Fruit fly (Drosophila melanogaster) whole organism, embryonic: ENCODE results near the gene CG7611.

Experiments used
- Atf6 ChIP-seq: fragments of 200-800 bp; sonication (Bioruptor generic); IDR thresholded peaks from 2 replicates; pipeline ENCODE4 v1.3.6; 2022; ENCODE audit warnings: missing biosample characterization, missing genetic modification characterization
- B-H2 ChIP-seq: fragments of 200-800 bp; sonication (Bioruptor generic); optimal IDR thresholded peaks from 2 replicates; lab custom pipeline; 2018; ENCODE audit warnings: missing biosample characterization, mild to moderate bottlenecking, missing genetic modification characterization
- Bgb ChIP-seq: fragments of 200-800 bp; sonication (Bioruptor generic); IDR thresholded peaks from 2 replicates; pipeline ENCODE4 v1.3.6; 2022; ENCODE audit warnings: missing biosample characterization, missing genetic modification characterization; ENCODE audit not compliant: partially characterized antibody
- C15 ChIP-seq: fragments of 200-800 bp; sonication (Bioruptor generic); IDR thresholded peaks from 3 replicates; pipeline ENCODE4 v1.3.6; 2022; ENCODE audit warnings: missing biosample characterization, missing genetic modification characterization
- CG10209 ChIP-seq: fragments of 200-800 bp; sonication (Bioruptor generic); optimal IDR thresholded peaks from 3 replicates; lab custom pipeline; 2017; ENCODE audit warnings: missing biosample characterization, mild to moderate bottlenecking, missing genetic modification characterization, missing genetic modification reagents
- CG11560 ChIP-seq: fragments of 200-800 bp; sonication (Bioruptor generic); IDR thresholded peaks from 3 replicates; pipeline ENCODE4 v1.3.6; 2022; ENCODE audit warnings: missing biosample characterization, missing genetic modification characterization
- CG12299 ChIP-seq: fragments of 200-800 bp; sonication (Bioruptor generic); optimal IDR thresholded peaks from 2 replicates; lab custom pipeline; 2018; ENCODE audit warnings: missing biosample characterization, mild to moderate bottlenecking, missing genetic modification characterization
- CG13775 ChIP-seq: fragments of 200-800 bp; sonication (Bioruptor generic); optimal IDR thresholded peaks from 3 replicates; lab custom pipeline; 2017; ENCODE audit warnings: missing biosample characterization, mild to moderate bottlenecking, missing genetic modification characterization
- CG14050 ChIP-seq: fragments of 200-800 bp; sonication (Bioruptor generic); IDR thresholded peaks from 3 replicates; pipeline ENCODE4 v1.3.6; 2022; ENCODE audit warnings: missing biosample characterization, missing genetic modification characterization
- CG15479 ChIP-seq: fragments of 200-800 bp; sonication (Bioruptor generic); optimal IDR thresholded peaks from 3 replicates; lab custom pipeline; 2019; ENCODE audit warnings: missing biosample characterization, mild to moderate bottlenecking, missing genetic modification characterization, moderate library complexity
- CG15696 ChIP-seq: fragments of 200-800 bp; sonication (Bioruptor generic); optimal IDR thresholded peaks from 2 replicates; lab custom pipeline; 2019; ENCODE audit warnings: missing biosample characterization, mild to moderate bottlenecking, missing genetic modification characterization, moderate library complexity
- CG1792 ChIP-seq: fragments of 200-800 bp; sonication (Bioruptor generic); optimal IDR thresholded peaks from 2 replicates; lab custom pipeline; 2016; ENCODE audit warnings: missing biosample characterization, missing genetic modification characterization
- CG18011 ChIP-seq: fragments of 200-800 bp; sonication (Bioruptor generic); optimal IDR thresholded peaks from 2 replicates; lab custom pipeline; 2017; ENCODE audit warnings: missing biosample characterization, missing genetic modification characterization, mild to moderate bottlenecking, moderate library complexity, missing genotype
- CG18476 ChIP-seq: fragments of 200-800 bp; sonication (Bioruptor generic); optimal IDR thresholded peaks from 2 replicates; lab custom pipeline; 2016; ENCODE audit warnings: missing biosample characterization, mild to moderate bottlenecking, missing genetic modification characterization
- CG18619 ChIP-seq: fragments of 200-800 bp; sonication (Bioruptor generic); optimal IDR thresholded peaks from 3 replicates; lab custom pipeline; 2017; ENCODE audit warnings: missing biosample characterization, mild to moderate bottlenecking, missing genetic modification characterization
- CG2116 ChIP-seq: fragments of 200-800 bp; sonication (Bioruptor generic); optimal IDR thresholded peaks from 3 replicates; lab custom pipeline; 2018; ENCODE audit warnings: missing biosample characterization, mild to moderate bottlenecking, missing genetic modification characterization
- CG3726 ChIP-seq: fragments of 200-800 bp; sonication (Bioruptor generic); IDR thresholded peaks from 3 replicates; pipeline ENCODE4, ENCODE4 v1.3.6; 2022; ENCODE audit warnings: missing biosample characterization, missing genetic modification characterization
- CG42726 ChIP-seq: fragments of 200-800 bp; sonication (Bioruptor generic); IDR thresholded peaks from 2 replicates; pipeline ENCODE4 v1.3.6; 2022; ENCODE audit warnings: missing biosample characterization, missing genetic modification characterization; ENCODE audit not compliant: partially characterized antibody
- CG4707 ChIP-seq: fragments of 200-800 bp; sonication (Bioruptor generic); optimal IDR thresholded peaks from 2 replicates; lab custom pipeline; 2018; ENCODE audit warnings: missing biosample characterization, mild to moderate bottlenecking, missing genetic modification characterization, moderate library complexity
- CG6654 ChIP-seq: fragments of 200-800 bp; sonication (Bioruptor generic); optimal IDR thresholded peaks from 2 replicates; lab custom pipeline; 2017; ENCODE audit warnings: missing biosample characterization, mild to moderate bottlenecking, missing genetic modification characterization
- CG6683 ChIP-seq: fragments of 200-800 bp; sonication (Bioruptor generic); optimal IDR thresholded peaks from 2 replicates; lab custom pipeline; 2017; ENCODE audit warnings: missing biosample characterization, mild to moderate bottlenecking, missing genetic modification characterization, missing genetic modification reagents
- CG9727 ChIP-seq: fragments of 200-800 bp; sonication (Bioruptor generic); optimal IDR thresholded peaks from 3 replicates; lab custom pipeline; 2017; ENCODE audit warnings: missing biosample characterization, mild to moderate bottlenecking, missing genetic modification characterization
- Dbx ChIP-seq: fragments of 200-800 bp; sonication (Bioruptor generic); IDR thresholded peaks from 3 replicates; pipeline ENCODE4 v1.3.6; 2022; ENCODE audit warnings: missing biosample characterization, missing genetic modification characterization
- E2f2 ChIP-seq: fragments of 200-800 bp; sonication (Bioruptor generic); IDR thresholded peaks from 2 replicates; pipeline ENCODE4 v1.3.6; 2022; ENCODE audit warnings: missing biosample characterization, missing genetic modification characterization
- HLH3B ChIP-seq: fragments of 200-800 bp; sonication (Bioruptor generic); IDR thresholded peaks from 2 replicates; pipeline ENCODE4 v1.3.6; 2022; ENCODE audit warnings: missing biosample characterization, missing genetic modification characterization
- HLH4C ChIP-seq: fragments of 200-800 bp; sonication (Bioruptor generic); IDR thresholded peaks from 3 replicates; pipeline ENCODE4 v1.3.6; 2022; ENCODE audit warnings: missing biosample characterization, missing genetic modification characterization; ENCODE audit not compliant: partially characterized antibody
- Hr3 ChIP-seq: fragments of 200-800 bp; sonication (Bioruptor generic); optimal IDR thresholded peaks from 3 replicates; lab custom pipeline; 2016; ENCODE audit warnings: missing biosample characterization, missing genetic modification characterization
- Jarid2 ChIP-seq: fragments of 200-800 bp; sonication (Bioruptor generic); optimal IDR thresholded peaks from 3 replicates; lab custom pipeline; 2017; ENCODE audit warnings: mild to moderate bottlenecking, missing biosample characterization, missing genetic modification reagents, missing genetic modification characterization
- NC2α ChIP-seq: fragments of 200-800 bp; sonication (Bioruptor generic); optimal IDR thresholded peaks from 2 replicates; lab custom pipeline; 2016; ENCODE audit warnings: missing biosample characterization, missing genetic modification characterization
- Oli ChIP-seq: fragments of 200-800 bp; sonication (Bioruptor generic); optimal IDR thresholded peaks from 2 replicates; lab custom pipeline; 2018; ENCODE audit warnings: missing biosample characterization, mild to moderate bottlenecking, missing genetic modification characterization, moderate library complexity
- amos ChIP-seq: fragments of 200-800 bp; sonication (Bioruptor generic); IDR thresholded peaks from 2 replicates; pipeline ENCODE4 v1.3.6; 2022; ENCODE audit warnings: missing biosample characterization, missing genetic modification characterization; ENCODE audit not compliant: partially characterized antibody
- bbx ChIP-seq: fragments of 200-800 bp; sonication (Bioruptor generic); IDR thresholded peaks from 2 replicates; pipeline ENCODE4 v1.3.6; 2022; ENCODE audit warnings: missing biosample characterization, missing genetic modification characterization; ENCODE audit not compliant: partially characterized antibody
- bigmax ChIP-seq: fragments of 200-800 bp; sonication (Bioruptor generic); optimal IDR thresholded peaks from 2 replicates; lab custom pipeline; 2018; ENCODE audit warnings: missing biosample characterization, mild to moderate bottlenecking, missing genetic modification characterization
- bsh ChIP-seq, 2 experiments: fragments of 200-800 bp; sonication (Bioruptor generic); optimal IDR thresholded peaks; 2 replicates each; lab custom pipeline; 2017 to 2018; ENCODE audit warnings: mild to moderate bottlenecking in 2 of 2, missing biosample characterization in 2 of 2, missing genetic modification characterization in 2 of 2, moderate library complexity in 1 of 2
- caup ChIP-seq: fragments of 200-800 bp; sonication (Bioruptor generic); optimal IDR thresholded peaks from 3 replicates; lab custom pipeline; 2017; ENCODE audit warnings: missing biosample characterization, mild to moderate bottlenecking, missing genetic modification characterization, moderate library complexity; ENCODE audit not compliant: severe bottlenecking
- hb ChIP-seq: fragments of 200-800 bp; sonication (Bioruptor generic); IDR thresholded peaks from 3 replicates; pipeline ENCODE4 v1.3.6; 2022; ENCODE audit warnings: missing biosample characterization, missing genetic modification characterization; ENCODE audit not compliant: partially characterized antibody
- inv ChIP-seq: fragments of 200-800 bp; sonication (Bioruptor generic); IDR thresholded peaks from 2 replicates; pipeline ENCODE4 v1.3.6; 2022; ENCODE audit warnings: missing biosample characterization, missing genetic modification characterization; ENCODE audit not compliant: partially characterized antibody
- jigr1 ChIP-seq: fragments of 200-800 bp; sonication (Bioruptor generic); IDR thresholded peaks from 3 replicates; pipeline ENCODE4 v1.3.6; 2022; ENCODE audit warnings: missing biosample characterization, missing genetic modification characterization
- kah ChIP-seq: fragments of 200-800 bp; sonication (Bioruptor generic); optimal IDR thresholded peaks from 2 replicates; lab custom pipeline; 2018; ENCODE audit warnings: missing biosample characterization, mild to moderate bottlenecking, missing genetic modification characterization
- lmd ChIP-seq: fragments of 200-800 bp; sonication (Bioruptor generic); IDR thresholded peaks from 2 replicates; pipeline ENCODE4 v1.3.6; 2022; ENCODE audit warnings: missing biosample characterization, missing genetic modification characterization
- nom ChIP-seq: fragments of 200-800 bp; sonication (Bioruptor generic); optimal IDR thresholded peaks from 2 replicates; lab custom pipeline; 2017; ENCODE audit warnings: missing biosample characterization, missing genetic modification characterization, mild to moderate bottlenecking, moderate library complexity, missing genetic modification reagents
- oc ChIP-seq: fragments of 200-800 bp; sonication (Bioruptor generic); optimal IDR thresholded peaks from 2 replicates; lab custom pipeline; 2018; ENCODE audit warnings: missing biosample characterization, mild to moderate bottlenecking, missing genetic modification characterization, moderate library complexity
- pfk ChIP-seq: fragments of 200-800 bp; sonication (Bioruptor generic); optimal IDR thresholded peaks from 2 replicates; lab custom pipeline; 2018; ENCODE audit warnings: missing biosample characterization, mild to moderate bottlenecking, missing genetic modification characterization, moderate library complexity
- scrt ChIP-seq: fragments of 200-800 bp; sonication (Bioruptor generic); optimal IDR thresholded peaks from 2 replicates; lab custom pipeline; 2018; ENCODE audit warnings: missing biosample characterization, mild to moderate bottlenecking, missing genetic modification characterization, moderate library complexity
- sens ChIP-seq: fragments of 200-800 bp; sonication (Bioruptor generic); peaks from one replicate; lab custom pipeline; 2016; ENCODE audit warnings: missing biosample characterization, missing genetic modification characterization
- sob ChIP-seq: fragments of 200-800 bp; sonication (Bioruptor generic); IDR thresholded peaks from 2 replicates; pipeline ENCODE4 v1.3.6; 2022; ENCODE audit warnings: missing biosample characterization, missing genetic modification characterization
- trh ChIP-seq: fragments of 200-800 bp; sonication (Bioruptor generic); optimal IDR thresholded peaks from 2 replicates; lab custom pipeline; 2016; ENCODE audit warnings: missing biosample characterization, missing genetic modification characterization
- unc-4 ChIP-seq: fragments of 200-800 bp; sonication (Bioruptor generic); IDR thresholded peaks from 2 replicates; pipeline ENCODE4 v1.3.6; 2022; ENCODE audit warnings: missing biosample characterization, missing genetic modification characterization; ENCODE audit not compliant: partially characterized antibody

CG7611 gene

dm6 chr3L:21509488-21510122 is 13.4 kb upstream of the CG7611 start (continued):
- TF ChIP-seq Dbx (GFP tag; lab: Robert Waterston, UW): 0 out of 3 replicates have a peak, but pooled peaks have one; percentile 24
- no peak for TF ChIP-seq CG6654 (GFP tag; lab: Kevin White, UChicago)
- TF ChIP-seq oc (tag; lab: Kevin White, UChicago): no peak
- TF ChIP-seq lmd (GFP tag; lab: Robert Waterston, UW): no peak
- no peak for TF ChIP-seq CG3726 (GFP tag; lab: Robert Waterston, UW)
- no peak for TF ChIP-seq CG15696
- no peak; the same call in 1 of the 2 replicates for TF ChIP-seq bbx (GFP tag; lab: Robert Waterston, UW)
- peak; percentile 28 for TF ChIP-seq CG13775 (GFP tag; lab: Kevin White, UChicago)
- peak; percentile 38 for TF ChIP-seq Hr3
- peak; percentile 5 for TF ChIP-seq CG18476
- TF ChIP-seq E2f2 (GFP tag; lab: Robert Waterston, UW): peak; percentile 24; the same call in 1 of the 2 replicates
- no peak for TF ChIP-seq HLH4C
- TF ChIP-seq C15 (GFP tag; lab: Robert Waterston, UW): no peak
- TF ChIP-seq caup (GFP tag; lab: Kevin White, UChicago): peak; percentile 13
- TF ChIP-seq CG18011 (GFP tag; lab: Kevin White, UChicago): no peak
- TF ChIP-seq CG18619 (GFP tag; lab: Kevin White, UChicago): no peak
- peak; percentile 23 for TF ChIP-seq nom
- TF ChIP-seq CG4707 (GFP tag; lab: Kevin White, UChicago): no peak
- no peak for TF ChIP-seq CG15479
- no peak for TF ChIP-seq inv (GFP tag; lab: Robert Waterston, UW)
- no peak for TF ChIP-seq CG2116 (GFP tag; lab: Kevin White, UChicago)
- TF ChIP-seq scrt (GFP tag; lab: Kevin White, UChicago): peak; percentile 15
- TF ChIP-seq CG9727 (GFP tag; lab: Kevin White, UChicago): peak; percentile 15
- TF ChIP-seq CG6683 (GFP tag; lab: Kevin White, UChicago): no peak
- peak in 1 of 2 experiments; percentile 53 for TF ChIP-seq bsh (GFP tag; optimal IDR thresholded peaks at IDR 0.05; lab: Kevin White, UChicago)
- no peak for TF ChIP-seq pfk
- TF ChIP-seq CG14050 (GFP tag; lab: Robert Waterston, UW): no peak
- no peak for TF ChIP-seq B-H2 (GFP tag; lab: Kevin White, UChicago)
- no peak for TF ChIP-seq CG42726
- peak; percentile 57 for TF ChIP-seq CG10209 (GFP tag; lab: Kevin White, UChicago)
- TF ChIP-seq amos (GFP tag; lab: Robert Waterston, UW): no peak
- 0 out of 2 replicates have a peak, but pooled peaks have one; percentile 18 for TF ChIP-seq Atf6 (GFP tag; lab: Robert Waterston, UW)
- peak; percentile 36 for TF ChIP-seq Jarid2
- no peak for TF ChIP-seq CG11560 (tag; lab: Robert Waterston, UW)
- TF ChIP-seq kah: no peak
- no peak for TF ChIP-seq jigr1 (GFP tag; lab: Robert Waterston, UW)
- TF ChIP-seq NC2α: no peak
- peak; percentile 90 for TF ChIP-seq sens (GFP tag; lab: Kevin White, UChicago)
- no peak for TF ChIP-seq hb (GFP tag; lab: Robert Waterston, UW)
- TF ChIP-seq bigmax: no peak
- TF ChIP-seq HLH3B (GFP tag; lab: Robert Waterston, UW): peak; percentile 38; the same call in 1 of the 2 replicates
- TF ChIP-seq CG12299 (tag; lab: Kevin White, UChicago): no peak
- peak; percentile 41 for TF ChIP-seq Oli
- peak; percentile 25; the same call in 1 of the 2 replicates for TF ChIP-seq sob (GFP tag; lab: Robert Waterston, UW)
- TF ChIP-seq CG1792: peak; percentile 16
- no peak for TF ChIP-seq Bgb (GFP tag; lab: Robert Waterston, UW)
- no peak for TF ChIP-seq unc-4 (GFP tag; lab: Robert Waterston, UW)
- TF ChIP-seq trh (GFP tag; lab: Kevin White, UChicago): no peak
